Worm (Caenorhabditis elegans): Measurements from ENCODE around the gene W05H9.4.
A peak's percentile ranks its signal among the peaks of the same experiment; 100 is the strongest.

W05H9.4 gene

DNA sequence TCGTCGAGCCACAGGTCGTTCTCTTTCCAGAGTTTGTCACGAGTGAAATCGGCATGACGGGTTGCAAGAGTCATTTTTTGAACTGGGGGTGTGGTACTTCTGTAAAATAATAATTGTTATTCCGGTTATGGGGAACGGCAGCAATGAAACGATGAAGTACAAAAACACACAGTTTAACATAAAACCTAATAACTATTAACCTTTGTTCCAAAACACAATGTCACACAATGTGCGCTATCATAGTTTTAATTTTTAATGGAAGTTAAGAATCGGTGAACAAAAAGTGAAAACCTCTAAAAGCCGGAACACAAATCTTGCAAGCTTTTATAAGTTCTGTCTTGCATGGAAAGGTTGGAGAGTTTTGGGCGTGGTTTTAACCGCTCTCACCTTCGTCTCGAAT lies 28.0 kb upstream of the W05H9.4 start, which contains the start of gene hsp-43:
Gene hsp-43 (minus strand): TSS at position 101 of the 400 bp plus-strand sequence.
- TF ChIP-seq pha-4 (tag; optimal IDR thresholded peaks at IDR 0.05) (no peak), lin-39 (tag; optimal IDR thresholded peaks at IDR 0.05) (no peak), lsy-12 (tag; optimal IDR thresholded peaks at IDR 0.05) (no peak), lin-15B (tag; optimal IDR thresholded peaks at IDR 0.05) (no peak), elt-3 (tag; optimal IDR thresholded peaks at IDR 0.05) (no peak), hmg-11 (tag; optimal IDR thresholded peaks at IDR 0.05) (no peak)

DNA sequence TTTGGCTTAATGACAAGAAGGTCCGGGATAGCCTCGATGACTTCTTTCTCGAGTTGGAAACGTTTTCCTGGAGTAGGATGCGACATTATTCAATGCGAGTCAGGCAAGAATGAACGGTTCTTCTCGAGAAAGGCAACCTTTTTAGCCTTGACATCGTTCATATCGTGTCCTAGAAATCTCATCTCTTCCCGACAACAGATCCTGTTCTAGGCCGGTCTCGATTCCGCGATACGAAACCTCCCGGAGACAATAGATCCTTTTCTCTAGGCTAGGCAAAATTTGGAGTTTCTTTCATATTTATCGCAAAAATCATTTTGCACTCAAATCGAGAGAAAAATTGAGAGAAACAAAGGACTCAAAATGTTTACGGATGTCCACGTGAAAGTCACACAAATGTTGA lies 24.5 kb upstream of the W05H9.4 start, which contains the start of gene rml-3:
Gene rml-3 (minus strand): TSS at position 93 of the 400 bp plus-strand sequence.
- TF ChIP-seq nhr-67 (tag; optimal IDR thresholded peaks at IDR 0.05), result no peak
- TF ChIP-seq nhr-28 (tag; optimal IDR thresholded peaks at IDR 0.05), result no peak
- peak; percentile 74 for TF ChIP-seq nhr-23 (tag; optimal IDR thresholded peaks at IDR 0.05)
- no peak for TF ChIP-seq nhr-25 (tag; optimal IDR thresholded peaks at IDR 0.05)

DNA sequence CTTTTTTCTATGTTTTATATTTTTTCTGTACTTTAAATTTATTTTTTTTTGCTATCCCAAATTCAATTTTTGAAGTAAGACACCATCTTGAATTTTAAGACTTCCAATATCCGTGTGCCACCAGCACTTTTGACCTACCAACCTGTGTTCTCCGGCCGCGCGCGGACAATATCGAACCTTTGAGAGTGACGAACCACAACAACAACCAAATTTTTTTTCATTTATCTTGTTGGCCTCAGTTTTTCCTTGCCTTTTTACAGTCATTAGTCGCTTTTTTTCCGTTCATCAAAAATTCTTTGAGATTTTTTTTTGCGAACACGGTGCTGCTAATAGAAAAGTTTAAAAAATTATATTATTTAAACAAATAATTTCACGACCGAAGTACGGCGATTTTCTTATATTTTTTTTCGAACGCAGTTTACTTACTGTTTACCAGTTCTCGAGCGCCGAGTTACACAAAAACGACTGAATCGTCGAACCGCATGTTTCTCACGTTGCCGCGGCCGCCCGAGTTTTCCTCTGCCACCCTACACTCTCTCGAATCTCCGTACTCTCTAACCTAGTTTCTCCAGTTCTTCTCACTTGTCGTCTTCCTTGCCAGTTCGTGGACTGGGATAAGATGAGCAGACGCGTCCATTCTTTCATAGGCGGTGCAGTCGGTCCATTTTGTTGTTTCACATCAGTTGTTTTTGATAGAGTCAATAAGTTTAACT lies 23.4 kb upstream of the W05H9.4 start:
- TF ChIP-seq hmg-11 (tag; optimal IDR thresholded peaks at IDR 0.05) (peak; percentile 62), pha-4 (tag; optimal IDR thresholded peaks at IDR 0.05) (peak; percentile 74), elt-3 (tag; optimal IDR thresholded peaks at IDR 0.05) (no peak), lin-15B (tag; optimal IDR thresholded peaks at IDR 0.05) (peak; percentile 12), nfya-1 (tag; optimal IDR thresholded peaks at IDR 0.05; ENCODE audit: insufficient read depth) (peak; percentile 43)

DNA sequence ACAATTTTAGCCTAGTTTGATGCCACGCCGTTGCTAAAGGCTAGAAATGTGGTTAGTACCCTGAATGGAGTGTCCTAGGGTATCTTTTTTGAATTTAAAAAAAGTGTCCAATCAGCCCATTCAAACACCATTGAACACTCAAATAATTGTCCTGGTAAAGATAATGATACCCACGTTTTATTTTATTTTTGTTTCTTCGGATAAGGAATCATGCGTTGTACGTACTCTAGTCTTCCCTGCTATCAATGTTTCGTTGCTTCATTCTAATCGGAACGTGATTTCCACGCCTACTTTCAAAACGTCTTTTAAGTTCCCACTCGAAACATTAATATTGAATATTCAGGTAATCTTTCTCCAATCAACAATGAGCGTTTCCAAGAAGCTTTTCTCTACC lies 22.8 kb upstream of the W05H9.4 start, which contains the start of gene got-2.2:
Gene got-2.2 (plus strand): TSS at position 344 of the 394 bp plus-strand sequence.
- TF ChIP-seq unc-39 (tag; optimal IDR thresholded peaks at IDR 0.05), result no peak
- no peak for TF ChIP-seq eor-1 (tag; optimal IDR thresholded peaks at IDR 0.05)
- no peak for TF ChIP-seq fkh-10 (GFP tag; optimal IDR thresholded peaks at IDR 0.05)
- peak; percentile 4 for TF ChIP-seq jun-1 (tag; optimal IDR thresholded peaks at IDR 0.05)
- no peak for TF ChIP-seq tbx-2 (tag; optimal IDR thresholded peaks at IDR 0.05)
- no peak for TF ChIP-seq egl-27 (tag; optimal IDR thresholded peaks at IDR 0.05)
- TF ChIP-seq mml-1 (tag; optimal IDR thresholded peaks at IDR 0.05), result no peak
- no peak for TF ChIP-seq elt-3 (tag; optimal IDR thresholded peaks at IDR 0.05)
- TF ChIP-seq pqm-1 (tag; optimal IDR thresholded peaks at IDR 0.05), result peak; percentile 95
- no peak for TF ChIP-seq ceh-28 (tag; optimal IDR thresholded peaks at IDR 0.05)
- TF ChIP-seq skn-1 (tag; optimal IDR thresholded peaks at IDR 0.05), result no peak
- no peak for TF ChIP-seq nhr-77 (tag; optimal IDR thresholded peaks at IDR 0.05)
- TF ChIP-seq unc-62 (GFP tag; optimal IDR thresholded peaks at IDR 0.05), result no peak
- TF ChIP-seq nhr-43 (tag; optimal IDR thresholded peaks at IDR 0.05; ENCODE audit: poor library complexity, severe bottlenecking), result peak; percentile 2
- no peak for TF ChIP-seq nhr-25 (tag; optimal IDR thresholded peaks at IDR 0.05)
- no peak for TF ChIP-seq lin-15B (tag; optimal IDR thresholded peaks at IDR 0.05)
- TF ChIP-seq ceh-82 (tag; optimal IDR thresholded peaks at IDR 0.05), result no peak
- no peak for TF ChIP-seq nhr-28 (tag; optimal IDR thresholded peaks at IDR 0.05)
- TF ChIP-seq elt-2 (tag; optimal IDR thresholded peaks at IDR 0.05), result peak; percentile 63
- no peak for TF ChIP-seq nhr-67 (tag; optimal IDR thresholded peaks at IDR 0.05)
- no peak for TF ChIP-seq zag-1 (tag; optimal IDR thresholded peaks at IDR 0.05)
- TF ChIP-seq mdl-1 (tag; optimal IDR thresholded peaks at IDR 0.05), result no peak

DNA sequence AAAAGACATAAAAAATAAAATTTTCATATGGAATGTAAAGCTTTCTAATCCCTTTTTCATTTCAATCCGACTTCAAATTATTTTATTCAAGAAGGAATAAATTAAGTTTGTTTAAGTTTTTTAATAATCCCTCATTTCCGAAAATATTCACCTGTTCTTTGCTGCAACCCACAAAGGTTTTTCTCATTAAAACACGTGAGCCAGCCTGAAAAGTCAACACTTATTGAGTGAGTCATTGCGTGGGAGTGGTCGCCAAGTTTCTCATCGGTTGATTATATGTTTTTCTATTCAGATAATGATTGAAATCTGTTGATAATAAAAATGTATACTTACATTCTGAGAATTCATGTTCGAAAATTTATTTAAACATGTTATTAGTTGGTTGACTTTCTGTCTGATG lies 17.9 kb upstream of the W05H9.4 start:
- TF ChIP-seq fkh-2 (tag; optimal IDR thresholded peaks at IDR 0.05) (no peak), fos-1 (tag; optimal IDR thresholded peaks at IDR 0.05) (no peak), aly-2 (tag; optimal IDR thresholded peaks at IDR 0.05) (no peak), R02D3.7 (tag; optimal IDR thresholded peaks at IDR 0.05) (no peak), snpc-4 (tag; optimal IDR thresholded peaks at IDR 0.05) (no peak), ama-1 (optimal IDR thresholded peaks at IDR 0.05) (no peak), fkh-10 (GFP tag; optimal IDR thresholded peaks at IDR 0.05) (no peak), daf-12 (tag; optimal IDR thresholded peaks at IDR 0.05) (no peak), nhr-25 (tag; optimal IDR thresholded peaks at IDR 0.05) (no peak), lin-39 (tag; optimal IDR thresholded peaks at IDR 0.05) (no peak), pqm-1 (tag; optimal IDR thresholded peaks at IDR 0.05) (peak; percentile 13), nhr-23 (tag; optimal IDR thresholded peaks at IDR 0.05) (no peak), nhr-12 (tag; optimal IDR thresholded peaks at IDR 0.05) (no peak), eor-1 (tag; optimal IDR thresholded peaks at IDR 0.05) (no peak), pha-4 (tag; optimal IDR thresholded peaks at IDR 0.05) (peak; percentile 25), nfya-1 (tag; optimal IDR thresholded peaks at IDR 0.05; ENCODE audit: insufficient read depth) (no peak)

Measured in whole organism, L3 larva.